Worm (Caenorhabditis elegans): ENCODE measurements around the gene epi-1.

DNA sequence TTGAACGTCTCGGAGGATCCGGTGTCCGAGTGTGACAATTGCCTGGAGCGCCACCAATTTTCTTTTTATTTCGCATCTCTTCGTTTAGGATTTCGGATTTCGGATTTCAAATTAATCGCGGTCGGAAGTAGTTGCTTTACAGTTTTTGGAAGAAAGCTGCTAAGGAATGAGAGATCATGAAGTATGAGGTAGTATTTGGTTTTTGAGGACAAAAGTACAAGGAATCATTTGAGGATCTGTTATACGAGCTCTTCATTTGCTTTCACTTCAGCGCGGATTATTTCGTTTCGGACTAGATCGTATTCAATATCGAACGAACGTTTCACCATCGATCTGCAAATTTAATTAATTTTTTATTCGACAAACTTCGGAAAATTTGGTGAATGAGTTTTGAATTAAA, 33.0 kb downstream of the epi-1 start, which contains the start of gene R102.11:
- TF ChIP-seq unc-130 (GFP tag; optimal IDR thresholded peaks at IDR 0.05) (no peak), mel-28 (tag; optimal IDR thresholded peaks at IDR 0.05; ENCODE audit: borderline replicate concordance) (no peak), ZK185.1 (tag; optimal IDR thresholded peaks at IDR 0.05; ENCODE audit: poor library complexity, severe bottlenecking) (no peak), rcor-1 (GFP tag; IDR thresholded peaks at IDR 0.05) (no peak), atf-7 (tag; optimal IDR thresholded peaks at IDR 0.05) (no peak), ztf-22 (GFP tag; optimal IDR thresholded peaks at IDR 0.05) (no peak), ceh-79 (tag; optimal IDR thresholded peaks at IDR 0.05) (no peak), Y56A3A.18 (GFP tag; IDR thresholded peaks at IDR 0.05) (no peak)
